Fruit fly (Drosophila melanogaster) whole organism, wandering third instar larva: ENCODE measurements around the gene CG13896.

Experiments
- Abd-B ChIP-seq: fragments of >200 bp; optimal IDR thresholded peaks from 2 replicates; lab custom pipeline; 2017; ENCODE audit warnings: missing biosample characterization, missing genetic modification characterization
- CG32264 ChIP-seq: fragments of 200-800 bp; sonication (Bioruptor generic); optimal IDR thresholded peaks from 2 replicates; lab custom pipeline; 2016; ENCODE audit warnings: missing biosample characterization, missing genetic modification characterization
- CG9705 ChIP-seq: fragments of 200-800 bp; sonication (Bioruptor generic); optimal IDR thresholded peaks from 2 replicates; lab custom pipeline; 2018; ENCODE audit warnings: missing biosample characterization, mild to moderate bottlenecking, missing genetic modification characterization
- CrebA ChIP-seq: fragments of 200-800 bp; sonication (Bioruptor generic); optimal IDR thresholded peaks from 2 replicates; lab custom pipeline; 2016; ENCODE audit warnings: missing biosample characterization, mild to moderate bottlenecking, missing genetic modification characterization, borderline replicate concordance
- Dfd ChIP-seq: fragments of >200 bp; optimal IDR thresholded peaks from 2 replicates; lab custom pipeline; 2017; ENCODE audit warnings: missing biosample characterization, missing genetic modification characterization
- Dif ChIP-seq: fragments of 200-275, 200-300 bp; sonication (Bioruptor generic); optimal IDR thresholded peaks from 2 replicates; lab custom pipeline; 2018; ENCODE audit warnings: missing biosample characterization, missing genetic modification characterization; ENCODE audit not compliant: partially characterized antibody
- GATAd ChIP-seq: sonication (Bioruptor generic); optimal IDR thresholded peaks from 2 replicates; lab custom pipeline; 2016; ENCODE audit warnings: missing biosample characterization, missing genetic modification characterization
- HLH106 ChIP-seq: fragments of 200-800 bp; optimal IDR thresholded peaks from 3 replicates; lab custom pipeline; 2019; ENCODE audit warnings: missing biosample characterization, mild to moderate bottlenecking, missing genetic modification characterization, moderate library complexity
- Hnf4 ChIP-seq: fragments of 200-800 bp; sonication (Bioruptor generic); optimal IDR thresholded peaks from 2 replicates; lab custom pipeline; 2016; ENCODE audit warnings: missing biosample characterization, mild to moderate bottlenecking, missing genetic modification characterization
- Hr83 ChIP-seq: fragments of 200-300 bp; sonication (Bioruptor generic); optimal IDR thresholded peaks from 2 replicates; lab custom pipeline; 2016; ENCODE audit warnings: missing biosample characterization, mild to moderate bottlenecking, missing genetic modification characterization, moderate library complexity; ENCODE audit not compliant: poor library complexity, severe bottlenecking
- Jra ChIP-seq: sonication (Bioruptor generic); optimal IDR thresholded peaks from 2 replicates; lab custom pipeline; 2016; ENCODE audit warnings: missing biosample characterization, missing genetic modification characterization
- Mio ChIP-seq: sonication (Bioruptor generic); optimal IDR thresholded peaks from 2 replicates; lab custom pipeline; 2016; ENCODE audit warnings: missing biosample characterization, missing genetic modification characterization
- Myc ChIP-seq: fragments of >200 bp; optimal IDR thresholded peaks from 2 replicates; lab custom pipeline; 2017
- N ChIP-seq: fragments of >200 bp; optimal IDR thresholded peaks from 2 replicates; lab custom pipeline; 2018; ENCODE audit warnings: missing biosample characterization, missing external identifiers, missing genetic modification characterization
- OdsH ChIP-seq: fragments of 200-800 bp; sonication (Bioruptor generic); optimal IDR thresholded peaks from 2 replicates; lab custom pipeline; 2016; ENCODE audit warnings: missing biosample characterization, mild to moderate bottlenecking, missing genetic modification characterization
- Sp1 ChIP-seq: fragments of 200-800 bp; sonication (Bioruptor generic); optimal IDR thresholded peaks from 3 replicates; lab custom pipeline; 2019; ENCODE audit warnings: missing biosample characterization, mild to moderate bottlenecking, missing genetic modification characterization, moderate library complexity
- Vsx2 ChIP-seq: fragments of 200-300, 225-300 bp; sonication (Bioruptor generic); optimal IDR thresholded peaks from 2 replicates; lab custom pipeline; 2018; ENCODE audit warnings: missing biosample characterization, missing genetic modification characterization; ENCODE audit not compliant: partially characterized antibody
- br ChIP-seq: fragments of 200-800 bp; sonication (Bioruptor generic); optimal IDR thresholded peaks from 2 replicates; lab custom pipeline; 2016; ENCODE audit warnings: missing biosample characterization, missing genetic modification characterization
- brk ChIP-seq: fragments of 200-800 bp; sonication (Bioruptor generic); optimal IDR thresholded peaks from 2 replicates; lab custom pipeline; 2016; ENCODE audit warnings: missing biosample characterization, mild to moderate bottlenecking, missing genetic modification characterization
- dl ChIP-seq, 2 experiments: fragments of 175-275, 200-275 bp in 1 of 2; fragments of 200-275 bp in 1 of 2; sonication (Bioruptor generic); optimal IDR thresholded peaks; lab custom pipeline; 2018; ENCODE audit warnings: mild to moderate bottlenecking in 2 of 2, missing biosample characterization in 2 of 2, missing genetic modification characterization in 2 of 2, moderate library complexity in 2 of 2; ENCODE audit not compliant: partially characterized antibody in 2 of 2, insufficient read depth in 1 of 2
- dmrt93B ChIP-seq: fragments of 200-800 bp; sonication (Bioruptor generic); optimal IDR thresholded peaks from 2 replicates; lab custom pipeline; 2018; ENCODE audit warnings: missing biosample characterization, mild to moderate bottlenecking, missing genetic modification characterization
- dsf ChIP-seq: sonication (Bioruptor generic); optimal IDR thresholded peaks from 2 replicates; lab custom pipeline; 2016; ENCODE audit warnings: missing biosample characterization, missing genetic modification characterization, borderline replicate concordance
- ey ChIP-seq: fragments of 200-800 bp; sonication (Bioruptor generic); optimal IDR thresholded peaks from 2 replicates; lab custom pipeline; 2016; ENCODE audit warnings: missing biosample characterization, missing genetic modification characterization
- foxo ChIP-seq, 2 experiments: fragments of 200-800 bp; sonication (Bioruptor generic); optimal IDR thresholded peaks; 2 replicates in 1 of 2; 3 replicates in 1 of 2; lab custom pipeline; 2016 to 2017; ENCODE audit warnings: missing biosample characterization in 2 of 2, missing genetic modification characterization in 2 of 2
- fru ChIP-seq: fragments of 200-800 bp; sonication (Bioruptor generic); optimal IDR thresholded peaks from 3 replicates; lab custom pipeline; 2016; ENCODE audit warnings: missing biosample characterization, mild to moderate bottlenecking, missing genetic modification characterization
- h ChIP-seq: fragments of 200-800 bp; sonication (Bioruptor generic); optimal IDR thresholded peaks from 3 replicates; lab custom pipeline; 2016; ENCODE audit warnings: missing biosample characterization, mild to moderate bottlenecking, missing genetic modification characterization
- jim ChIP-seq: fragments of 175-275, 200-325 bp; sonication (Bioruptor generic); optimal IDR thresholded peaks from 2 replicates; lab custom pipeline; 2016; ENCODE audit warnings: missing biosample characterization, mild to moderate bottlenecking, missing genetic modification characterization
- lola ChIP-seq: fragments of >200 bp; optimal IDR thresholded peaks from 2 replicates; lab custom pipeline; 2017; ENCODE audit warnings: missing biosample characterization, missing genetic modification characterization
- pan ChIP-seq: fragments of >200 bp; optimal IDR thresholded peaks from 2 replicates; lab custom pipeline; 2017
- psq ChIP-seq: fragments of 200-800 bp; sonication (Bioruptor generic); optimal IDR thresholded peaks from 3 replicates; lab custom pipeline; 2017; ENCODE audit warnings: missing biosample characterization, mild to moderate bottlenecking, missing genetic modification characterization, moderate library complexity
- rgr ChIP-seq: fragments of 200-800 bp; sonication (Bioruptor generic); optimal IDR thresholded peaks from 3 replicates; lab custom pipeline; 2016; ENCODE audit warnings: missing biosample characterization, mild to moderate bottlenecking, missing genetic modification characterization
- sage ChIP-seq: fragments of 200-800 bp; sonication (Bioruptor generic); optimal IDR thresholded peaks from 2 replicates; lab custom pipeline; 2016; ENCODE audit warnings: missing biosample characterization, mild to moderate bottlenecking, missing genetic modification characterization
- sv ChIP-seq: fragments of 200-800 bp; sonication (Bioruptor generic); optimal IDR thresholded peaks from 3 replicates; lab custom pipeline; 2016; ENCODE audit warnings: missing biosample characterization, missing genetic modification characterization
- usp ChIP-seq: fragments of >200 bp; optimal IDR thresholded peaks from 2 replicates; lab custom pipeline; 2017; ENCODE audit warnings: missing biosample characterization, missing genetic modification characterization
- woc ChIP-seq: sonication (Bioruptor generic); optimal IDR thresholded peaks from 2 replicates; lab custom pipeline; 2016; ENCODE audit warnings: missing biosample characterization, mild to moderate bottlenecking, missing genetic modification characterization

Gene CG13896

DNA sequence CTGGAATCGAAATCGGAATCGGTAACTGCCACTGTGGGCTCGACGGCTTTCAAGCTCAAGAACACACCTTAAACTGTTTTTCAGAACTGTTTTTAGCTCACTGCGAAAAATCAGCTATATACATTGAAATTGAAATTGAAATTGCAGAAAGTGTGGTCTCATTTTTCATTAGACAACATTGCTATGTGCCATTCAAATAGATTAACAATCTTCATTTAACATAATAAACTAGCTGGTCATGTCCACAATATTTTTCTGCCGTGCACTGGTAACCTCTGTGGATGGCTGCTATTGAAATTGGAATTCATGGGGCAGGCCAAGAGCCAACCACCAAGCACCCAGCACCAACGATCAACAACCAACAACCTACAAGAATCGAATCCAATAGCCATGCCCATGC is 24.3 kb upstream of the CG13896 start:
- TF ChIP-seq Abd-B (GFP tag; lab: Kevin White, UChicago): no peak
- TF ChIP-seq OdsH (GFP tag; lab: Kevin White, UChicago): peak; percentile 70
- TF ChIP-seq N (GFP tag; lab: Kevin White, UChicago): no peak
- peak; percentile 64 for TF ChIP-seq ey (GFP tag; lab: Kevin White, UChicago)
- TF ChIP-seq rgr (GFP tag; lab: Kevin White, UChicago): peak; percentile 63
- no peak for TF ChIP-seq pan
- no peak for TF ChIP-seq usp
- TF ChIP-seq Sp1 (GFP tag; lab: Kevin White, UChicago): peak; percentile 44
- TF ChIP-seq dsf: no peak
- no peak for TF ChIP-seq HLH106 (tag; lab: Kevin White, UChicago)
- TF ChIP-seq GATAd (GFP tag; lab: Kevin White, UChicago): no peak
- TF ChIP-seq CG9705 (GFP tag; lab: Kevin White, UChicago): no peak
- TF ChIP-seq dmrt93B (GFP tag; lab: Kevin White, UChicago): no peak
- TF ChIP-seq psq (GFP tag; lab: Kevin White, UChicago): peak; percentile 9
- peak; percentile 65 for TF ChIP-seq h (GFP tag; lab: Kevin White, UChicago)
- TF ChIP-seq CrebA (GFP tag; lab: Kevin White, UChicago): no peak
- no peak for TF ChIP-seq sv
- TF ChIP-seq sage (GFP tag; lab: Kevin White, UChicago): no peak
- no peak for TF ChIP-seq Vsx2 (GFP tag; lab: Kevin White, UChicago)
- no peak for TF ChIP-seq Dfd (GFP tag; lab: Kevin White, UChicago)
- peak; percentile 24 for TF ChIP-seq woc (GFP tag; lab: Kevin White, UChicago)
- TF ChIP-seq Dif (GFP tag; lab: Kevin White, UChicago): no peak
- TF ChIP-seq Hnf4: peak; percentile 12
- TF ChIP-seq Mio (GFP tag; lab: Kevin White, UChicago): no peak
- TF ChIP-seq foxo (GFP tag; optimal IDR thresholded peaks at IDR 0.05; lab: Kevin White, UChicago): peak in 1 of 2 experiments; percentile 70
- TF ChIP-seq Jra (GFP tag; lab: Kevin White, UChicago): peak; percentile 28
- no peak for TF ChIP-seq CG32264 (GFP tag; lab: Kevin White, UChicago)
- no peak for TF ChIP-seq Myc (lab: Kevin White, UChicago)
- no peak for TF ChIP-seq jim
- TF ChIP-seq br: peak; percentile 54
- peak; percentile 78 for TF ChIP-seq fru
- no peak for TF ChIP-seq lola
- TF ChIP-seq brk (GFP tag; lab: Kevin White, UChicago): no peak
- TF ChIP-seq dl (GFP tag; optimal IDR thresholded peaks at IDR 0.05; lab: Kevin White, UChicago; ENCODE audit: insufficient read depth in 1 of 2, partially characterized antibody in 2 of 2): no peak
- TF ChIP-seq Hr83 (GFP tag; lab: Kevin White, UChicago): no peak
- TF ChIP-seq, all 38 proteins: peak for 12

DNA sequence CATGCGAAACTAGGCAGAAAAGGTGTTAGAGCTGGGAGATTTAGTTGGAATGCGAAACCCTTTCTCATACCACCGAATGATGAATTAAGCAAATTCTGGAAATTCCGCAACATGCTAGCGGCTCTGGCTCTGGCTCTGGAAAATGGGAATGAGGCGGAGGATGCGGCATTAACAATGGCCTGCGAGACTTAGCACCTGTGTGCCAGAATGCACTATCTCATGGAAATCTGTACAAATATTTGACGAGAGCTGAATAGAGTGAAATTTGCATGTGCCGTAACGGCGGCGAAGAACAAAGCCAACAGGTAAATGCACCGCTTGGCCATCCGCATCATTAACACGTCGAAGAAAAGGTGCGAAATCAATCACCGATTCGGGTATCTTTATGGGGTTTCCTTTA is 23.7 kb upstream of the CG13896 start:
- no peak for TF ChIP-seq jim
- TF ChIP-seq N (GFP tag; lab: Kevin White, UChicago): no peak
- no peak for TF ChIP-seq lola
- TF ChIP-seq dmrt93B (GFP tag; lab: Kevin White, UChicago): no peak
- no peak for TF ChIP-seq Hr83 (GFP tag; lab: Kevin White, UChicago)
- no peak for TF ChIP-seq Myc (lab: Kevin White, UChicago)
- TF ChIP-seq usp: no peak
- TF ChIP-seq, all 38 proteins: peak for 0

DNA sequence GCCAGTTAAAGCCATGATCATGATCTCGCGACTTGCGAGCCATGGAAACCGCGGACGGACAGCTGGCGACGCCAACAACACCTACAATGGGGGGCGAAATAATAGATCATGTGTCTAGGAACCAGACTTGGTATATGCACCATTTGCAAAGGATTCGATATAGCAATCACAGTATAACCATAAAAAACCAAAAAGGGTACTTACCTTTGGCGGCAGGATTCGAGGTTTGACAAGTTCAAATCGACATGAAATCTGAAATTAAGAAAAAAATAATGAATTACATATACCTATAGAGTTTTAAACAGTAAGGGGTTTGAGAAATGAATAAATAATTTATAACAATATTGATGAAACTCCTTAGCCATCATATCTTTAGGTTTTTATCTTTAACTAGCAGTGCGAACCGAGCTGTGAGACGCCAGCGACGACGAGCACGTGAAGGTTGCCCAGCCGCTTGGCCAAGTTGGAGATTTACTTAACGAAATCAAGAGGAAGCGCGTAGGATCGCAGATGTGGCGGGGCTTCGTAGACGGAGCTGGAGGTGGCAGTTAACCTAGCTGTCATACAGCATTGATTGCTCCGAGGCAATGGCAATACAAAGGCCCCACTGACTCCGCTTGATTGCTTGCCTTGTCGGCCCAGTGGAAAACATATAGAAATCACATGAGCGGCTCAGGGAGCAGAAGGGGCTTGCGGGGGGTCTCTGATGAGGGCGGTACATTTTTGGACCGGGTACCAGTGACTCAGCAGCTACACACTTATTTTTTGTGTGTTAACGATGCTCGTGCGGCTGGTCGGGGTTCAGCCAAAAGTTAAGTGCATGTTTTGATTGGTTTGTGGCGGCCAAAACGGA is 22.4 kb upstream of the CG13896 start:
- no peak for TF ChIP-seq ey (GFP tag; lab: Kevin White, UChicago)
- TF ChIP-seq sv: peak; percentile 14
- TF ChIP-seq Hr83 (GFP tag; lab: Kevin White, UChicago): no peak
- no peak for TF ChIP-seq Hnf4
- no peak for TF ChIP-seq dsf
- TF ChIP-seq CG9705 (GFP tag; lab: Kevin White, UChicago): no peak
- no peak for TF ChIP-seq Jra (GFP tag; lab: Kevin White, UChicago)
- TF ChIP-seq HLH106 (tag; lab: Kevin White, UChicago): no peak
- TF ChIP-seq, all 38 proteins: peak for 1
